Worm (Caenorhabditis elegans) whole organism, midembryonic: ENCODE data around the gene ZK666.14.

Experiments
- T22C8.4 ChIP-seq: fragments of 200-800 bp; sonication (Bioruptor generic); IDR thresholded peaks from 2 replicates; pipeline ENCODE4 v1.3.6; 2022; ENCODE audit warnings: missing genetic modification characterization, missing compliant biosample characterization
- cog-1 ChIP-seq: sonication (generic microtip); optimal IDR thresholded peaks from 2 replicates; lab custom pipeline; 2016; ENCODE audit warnings: missing genetic modification characterization, missing compliant biosample characterization
- flt-1 ChIP-seq: fragments of 200-800 bp; sonication (Bioruptor generic); IDR thresholded peaks from 2 replicates; pipeline ENCODE4 v1.3.6; 2022; ENCODE audit warnings: missing genetic modification characterization, missing compliant biosample characterization
- klf-2 ChIP-seq: fragments of 200-800 bp; sonication (Bioruptor generic); conservative IDR thresholded peaks from 2 replicates; pipeline ENCODE4 v1.3.6; 2022; ENCODE audit warnings: missing genetic modification reagents, missing genetic modification characterization, missing compliant biosample characterization
- ref-1 ChIP-seq: fragments of 200-800 bp; sonication (Bioruptor generic); conservative IDR thresholded peaks from 2 replicates; pipeline ENCODE4 v1.3.6; 2022; ENCODE audit warnings: missing genetic modification reagents, missing genetic modification characterization, missing compliant biosample characterization
- ztf-23 ChIP-seq: fragments of 200-800 bp; sonication (Bioruptor generic); IDR thresholded peaks from 2 replicates; pipeline ENCODE4 v1.3.6; 2022; ENCODE audit warnings: missing genetic modification reagents, missing genetic modification characterization, missing compliant biosample characterization

ce11 chrII:10524374-10524773 lies 29.8 kb downstream of the ZK666.14 start, which contains the start of gene F59B10.6:
- TF ChIP-seq ztf-23 (GFP tag; lab: Robert Waterston, UW) (no peak), T22C8.4 (no peak), klf-2 (no peak), ref-1 (GFP tag; lab: Robert Waterston, UW) (no peak), flt-1 (GFP tag; lab: Robert Waterston, UW) (no peak), cog-1 (tag; lab: Kevin White, UChicago) (no peak)
